Fruit fly (Drosophila melanogaster) whole organism, prepupa: ENCODE data around the gene Gnpnat.
A peak's percentile ranks its signal among the peaks of the same experiment; 100 is the strongest.

Source experiments
- CG10669 ChIP-seq: fragments of 200-800 bp; sonication (Bioruptor generic); optimal IDR thresholded peaks from 3 replicates; lab custom pipeline; 2018; ENCODE audit warnings: missing biosample characterization, mild to moderate bottlenecking, missing genetic modification characterization, moderate library complexity
- CG11294 ChIP-seq: fragments of 200-800 bp; sonication (Bioruptor generic); IDR thresholded peaks from 2 replicates; pipeline ENCODE4 v1.3.6; 2022; ENCODE audit warnings: missing biosample characterization, missing genetic modification characterization
- CG11762 ChIP-seq: fragments of 200-800 bp; sonication (Bioruptor generic); optimal IDR thresholded peaks from 3 replicates; lab custom pipeline; 2016; ENCODE audit warnings: missing biosample characterization, missing genetic modification characterization; ENCODE audit not compliant: insufficient read depth
- CG11902 ChIP-seq: fragments of 200-800 bp; sonication (Bioruptor generic); optimal IDR thresholded peaks from 3 replicates; lab custom pipeline; 2016; ENCODE audit warnings: missing biosample characterization, missing genetic modification characterization
- CG15336 ChIP-seq: fragments of 200-800 bp; sonication (Bioruptor generic); IDR thresholded peaks from 2 replicates; pipeline ENCODE4 v1.3.6; 2022; ENCODE audit warnings: missing biosample characterization, missing genetic modification characterization
- CG1621 ChIP-seq: fragments of 200-800 bp; sonication (Bioruptor generic); optimal IDR thresholded peaks from 3 replicates; lab custom pipeline; 2018; ENCODE audit warnings: missing biosample characterization, mild to moderate bottlenecking, missing genetic modification characterization
- CG16779 ChIP-seq: fragments of 200-800 bp; sonication (Bioruptor generic); optimal IDR thresholded peaks from 3 replicates; lab custom pipeline; 2017; ENCODE audit warnings: missing biosample characterization, mild to moderate bottlenecking, missing genetic modification characterization
- CG3032 ChIP-seq: fragments of 200-800 bp; optimal IDR thresholded peaks from 2 replicates; lab custom pipeline; 2019; ENCODE audit warnings: missing biosample characterization, mild to moderate bottlenecking, missing genetic modification characterization, moderate library complexity
- CG31627 ChIP-seq: fragments of 200-800 bp; sonication (Bioruptor generic); optimal IDR thresholded peaks from 3 replicates; lab custom pipeline; 2016; ENCODE audit warnings: missing biosample characterization, missing genetic modification characterization
- CG3919 ChIP-seq: fragments of 200-800 bp; sonication (Bioruptor generic); optimal IDR thresholded peaks from 3 replicates; lab custom pipeline; 2016; ENCODE audit warnings: missing biosample characterization, missing genetic modification characterization
- CG4318 ChIP-seq: fragments of 200-800 bp; sonication (Bioruptor generic); optimal IDR thresholded peaks from 3 replicates; lab custom pipeline; 2017; ENCODE audit warnings: missing biosample characterization, mild to moderate bottlenecking, missing genetic modification characterization
- CG6163 ChIP-seq: fragments of 200-800 bp; sonication (Bioruptor generic); IDR thresholded peaks from 3 replicates; pipeline ENCODE4 v1.3.6; 2022; ENCODE audit warnings: missing biosample characterization, missing genetic modification characterization
- CG6276 ChIP-seq: fragments of 200-800 bp; sonication (Bioruptor generic); optimal IDR thresholded peaks from 2 replicates; lab custom pipeline; 2017; ENCODE audit warnings: missing biosample characterization, mild to moderate bottlenecking, missing genetic modification characterization
- CG6792 ChIP-seq: fragments of 200-800 bp; sonication (Bioruptor generic); optimal IDR thresholded peaks from 3 replicates; lab custom pipeline; 2016; ENCODE audit warnings: missing biosample characterization, missing genetic modification characterization
- CG6808 ChIP-seq: fragments of 200-800 bp; sonication (Bioruptor generic); optimal IDR thresholded peaks from 3 replicates; lab custom pipeline; 2017; ENCODE audit warnings: missing biosample characterization, missing genetic modification characterization, mild to moderate bottlenecking, moderate library complexity, missing genetic modification reagents
- CG6854 ChIP-seq: fragments of 200-800 bp; sonication (Bioruptor generic); optimal IDR thresholded peaks from 2 replicates; lab custom pipeline; 2017; ENCODE audit warnings: missing biosample characterization, mild to moderate bottlenecking, missing genetic modification characterization
- CG7368 ChIP-seq: fragments of 200-800 bp; sonication (Bioruptor generic); optimal IDR thresholded peaks from 3 replicates; lab custom pipeline; 2016; ENCODE audit warnings: missing biosample characterization, missing genetic modification characterization
- CG8119 ChIP-seq: fragments of 200-800 bp; sonication (Bioruptor generic); IDR thresholded peaks from 3 replicates; pipeline ENCODE4 v1.3.6; 2022; ENCODE audit warnings: missing biosample characterization, missing genetic modification characterization
- CG8319 ChIP-seq: fragments of 200-800 bp; sonication (Bioruptor generic); optimal IDR thresholded peaks from 3 replicates; lab custom pipeline; 2016; ENCODE audit warnings: missing biosample characterization, missing genetic modification characterization
- CG8632 ChIP-seq: fragments of 200-800 bp; sonication (Bioruptor generic); optimal IDR thresholded peaks from 3 replicates; lab custom pipeline; 2016; ENCODE audit warnings: missing biosample characterization, missing genetic modification characterization
- CG9139 ChIP-seq: fragments of 200-800 bp; sonication (Bioruptor generic); optimal IDR thresholded peaks from 3 replicates; lab custom pipeline; 2017; ENCODE audit warnings: missing biosample characterization, mild to moderate bottlenecking, missing genetic modification characterization
- Eip75B ChIP-seq: fragments of 200-800 bp; sonication (Bioruptor generic); optimal IDR thresholded peaks from 3 replicates; lab custom pipeline; 2016; ENCODE audit warnings: missing biosample characterization, missing genetic modification characterization
- Eip78C ChIP-seq: fragments of 200-800 bp; sonication (Bioruptor generic); peaks from one replicate; lab custom pipeline; 2016; ENCODE audit warnings: missing biosample characterization, missing genetic modification characterization
- Eip93F ChIP-seq: fragments of 200-800 bp; sonication (Bioruptor generic); optimal IDR thresholded peaks from 2 replicates; lab custom pipeline; 2016; ENCODE audit warnings: missing biosample characterization, mild to moderate bottlenecking, missing genetic modification characterization
- Gug ChIP-seq: fragments of 200-800 bp; sonication (Bioruptor generic); IDR thresholded peaks from 2 replicates; pipeline ENCODE4 v1.3.6; 2022; ENCODE audit warnings: missing biosample characterization, missing genetic modification characterization
- Hr39 ChIP-seq: fragments of 200-800 bp; sonication (Bioruptor generic); optimal IDR thresholded peaks from 2 replicates; lab custom pipeline; 2016; ENCODE audit warnings: missing biosample characterization, missing genetic modification characterization
- Hr4 ChIP-seq: fragments of 200-800 bp; sonication (Bioruptor generic); optimal IDR thresholded peaks from 3 replicates; lab custom pipeline; 2016; ENCODE audit warnings: missing biosample characterization, missing genetic modification characterization
- Lpt ChIP-seq: fragments of 200-800 bp; sonication (Bioruptor generic); optimal IDR thresholded peaks from 3 replicates; lab custom pipeline; 2016; ENCODE audit warnings: missing biosample characterization, missing genetic modification characterization
- OdsH ChIP-seq: fragments of 200-800 bp; sonication (Bioruptor generic); optimal IDR thresholded peaks from 3 replicates; lab custom pipeline; 2016; ENCODE audit warnings: missing biosample characterization, missing genetic modification characterization
- Sox102F ChIP-seq: fragments of 200-800 bp; sonication (Bioruptor generic); optimal IDR thresholded peaks from 2 replicates; lab custom pipeline; 2016; ENCODE audit warnings: missing biosample characterization, mild to moderate bottlenecking, missing genetic modification characterization
- Sox14 ChIP-seq: fragments of 200-800 bp; sonication (Bioruptor generic); optimal IDR thresholded peaks from 3 replicates; lab custom pipeline; 2016; ENCODE audit warnings: missing biosample characterization, missing genetic modification characterization
- Sox15 ChIP-seq: fragments of 200-800 bp; sonication (Bioruptor generic); optimal IDR thresholded peaks from 3 replicates; lab custom pipeline; 2016; ENCODE audit warnings: missing biosample characterization, missing genetic modification characterization
- achi ChIP-seq: fragments of 200-800 bp; sonication (Bioruptor generic); optimal IDR thresholded peaks from 3 replicates; lab custom pipeline; 2016; ENCODE audit warnings: missing biosample characterization, missing genetic modification characterization
- acj6 ChIP-seq: fragments of 200-800 bp; sonication (Bioruptor generic); optimal IDR thresholded peaks from 3 replicates; lab custom pipeline; 2016; ENCODE audit warnings: missing biosample characterization, missing genetic modification characterization
- cyc ChIP-seq: fragments of 200-800 bp; sonication (Bioruptor generic); optimal IDR thresholded peaks from 3 replicates; lab custom pipeline; 2016; ENCODE audit warnings: missing biosample characterization, missing genetic modification characterization
- dac ChIP-seq: fragments of 200-800 bp; sonication (Bioruptor generic); optimal IDR thresholded peaks from 2 replicates; lab custom pipeline; 2017; ENCODE audit warnings: missing biosample characterization, mild to moderate bottlenecking, missing genetic modification characterization
- dsx ChIP-seq: fragments of 200-800 bp; optimal IDR thresholded peaks from 3 replicates; lab custom pipeline; 2019; ENCODE audit warnings: missing biosample characterization, mild to moderate bottlenecking, missing genetic modification characterization, moderate library complexity; ENCODE audit not compliant: poor library complexity, severe bottlenecking
- eg ChIP-seq: fragments of 200-800 bp; sonication (Bioruptor generic); IDR thresholded peaks from 3 replicates; pipeline ENCODE4 v1.3.6; 2022; ENCODE audit warnings: missing biosample characterization, missing genetic modification characterization
- esn ChIP-seq: fragments of 200-800 bp; sonication (Bioruptor generic); optimal IDR thresholded peaks from 2 replicates; lab custom pipeline; 2016; ENCODE audit warnings: missing biosample characterization, mild to moderate bottlenecking, missing genetic modification characterization, moderate library complexity
- fd59A ChIP-seq: fragments of 200-800 bp; sonication (Bioruptor generic); optimal IDR thresholded peaks from 2 replicates; lab custom pipeline; 2017; ENCODE audit warnings: missing biosample characterization, mild to moderate bottlenecking, missing genetic modification characterization, missing genetic modification reagents
- fd85E ChIP-seq: fragments of 200-800 bp; sonication (Bioruptor generic); optimal IDR thresholded peaks from 3 replicates; lab custom pipeline; 2016; ENCODE audit warnings: missing biosample characterization, missing genetic modification characterization
- lz ChIP-seq: fragments of 200-800 bp; sonication (Bioruptor generic); optimal IDR thresholded peaks from 3 replicates; lab custom pipeline; 2016; ENCODE audit warnings: missing biosample characterization, missing genetic modification characterization
- net ChIP-seq: fragments of 200-800 bp; sonication (Bioruptor generic); optimal IDR thresholded peaks from 3 replicates; lab custom pipeline; 2016; ENCODE audit warnings: missing biosample characterization, missing genetic modification characterization
- pdm3 ChIP-seq: fragments of 200-800 bp; sonication (Bioruptor generic); optimal IDR thresholded peaks from 3 replicates; lab custom pipeline; 2016; ENCODE audit warnings: missing biosample characterization, missing genetic modification characterization
- salr ChIP-seq, 2 experiments: fragments of 200-800 bp; sonication (Bioruptor generic); optimal IDR thresholded peaks; 3 replicates each; lab custom pipeline; 2016 to 2018; ENCODE audit warnings: missing biosample characterization in 2 of 2, missing genetic modification characterization in 2 of 2, mild to moderate bottlenecking in 1 of 2
- spab ChIP-seq: fragments of 200-800 bp; sonication (Bioruptor generic); optimal IDR thresholded peaks from 2 replicates; lab custom pipeline; 2017; ENCODE audit warnings: missing biosample characterization, mild to moderate bottlenecking, missing genetic modification characterization, missing genetic modification reagents
- ss ChIP-seq, 2 experiments: fragments of 200-800 bp; sonication (Bioruptor generic); optimal IDR thresholded peaks; 2 replicates in 1 of 2; 3 replicates in 1 of 2; lab custom pipeline; 2017 to 2018; ENCODE audit warnings: mild to moderate bottlenecking in 2 of 2, missing biosample characterization in 2 of 2, missing genetic modification characterization in 2 of 2, moderate library complexity in 1 of 2
- svp ChIP-seq: fragments of 200-800 bp; sonication (Bioruptor generic); peaks from one replicate; lab custom pipeline; 2016; ENCODE audit warnings: missing biosample characterization, missing genetic modification characterization
- topi ChIP-seq: fragments of 200-800 bp; sonication (Bioruptor generic); optimal IDR thresholded peaks from 3 replicates; lab custom pipeline; 2016; ENCODE audit warnings: missing biosample characterization, missing genetic modification characterization

Gnpnat gene

DNA sequence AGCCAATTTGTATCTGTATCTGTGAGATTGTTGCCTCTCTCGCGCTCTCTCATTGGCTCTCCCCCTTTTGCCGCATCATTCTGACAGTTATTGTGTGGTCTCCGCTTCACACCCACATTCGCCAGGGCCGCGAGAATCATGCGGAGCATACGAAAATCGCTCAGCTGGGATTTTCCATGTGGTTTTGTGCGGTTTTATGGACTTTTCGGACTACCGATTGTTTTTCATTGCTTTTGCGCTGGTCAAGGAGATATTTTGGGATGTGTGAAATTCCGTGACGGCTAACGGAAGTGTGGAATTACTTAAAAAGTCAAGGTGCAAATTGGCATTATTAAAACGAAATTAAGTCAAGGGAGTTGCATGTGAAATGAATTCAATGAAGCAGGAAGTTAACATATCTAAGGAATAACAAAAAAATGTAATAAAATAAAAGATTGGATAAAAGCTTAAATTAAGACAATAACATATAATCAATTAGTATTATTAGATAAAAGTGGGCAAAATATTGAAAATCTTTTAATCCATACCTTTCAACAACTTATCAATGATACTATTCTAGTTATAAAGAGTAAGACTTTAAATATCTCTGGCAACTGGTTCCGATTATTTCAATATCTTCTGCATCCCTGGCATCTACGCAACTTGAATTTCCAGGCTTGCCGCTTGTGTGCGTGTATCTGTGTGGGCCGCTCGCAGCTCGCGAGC is 34.2 kb downstream of the Gnpnat start (continued):
- TF ChIP-seq topi (GFP tag; lab: Kevin White, UChicago) (peak; percentile 52), spab (GFP tag; lab: Kevin White, UChicago) (peak; percentile 51)

- TF ChIP-seq CG11902 (GFP tag; lab: Kevin White, UChicago) (no peak), CG11762 (GFP tag; lab: Kevin White, UChicago) (no peak), Eip78C (GFP tag; lab: Kevin White, UChicago) (no peak), pdm3 (GFP tag; lab: Kevin White, UChicago) (no peak), CG15336 (GFP tag; lab: Robert Waterston, UW) (peak; percentile 63), CG8319 (GFP tag; lab: Kevin White, UChicago) (no peak), esn (GFP tag; lab: Kevin White, UChicago) (no peak), CG11294 (peak; percentile 38; the same call in 1 of the 2 replicates), CG16779 (tag; lab: Kevin White, UChicago) (no peak), Eip75B (GFP tag; lab: Kevin White, UChicago) (no peak), CG31627 (GFP tag; lab: Kevin White, UChicago) (no peak), ss (GFP tag; optimal IDR thresholded peaks at IDR 0.05; lab: Kevin White, UChicago) (peak; percentile 53 to 76), CG7368 (peak; percentile 27), CG3919 (GFP tag; lab: Kevin White, UChicago) (peak; percentile 6), lz (GFP tag; lab: Kevin White, UChicago) (no peak), Sox102F (GFP tag; lab: Kevin White, UChicago) (no peak), dac (GFP tag; lab: Kevin White, UChicago) (no peak), eg (GFP tag; lab: Robert Waterston, UW) (peak; percentile 53; the same call in 1 of the 3 replicates), cyc (no peak), CG8632 (GFP tag; lab: Kevin White, UChicago) (no peak), CG4318 (GFP tag; lab: Kevin White, UChicago) (no peak), Hr4 (GFP tag; lab: Kevin White, UChicago) (no peak), Eip93F (GFP tag; lab: Kevin White, UChicago) (no peak), CG6792 (GFP tag; lab: Kevin White, UChicago) (no peak), Sox14 (peak; percentile 29), fd85E (no peak), CG10669 (GFP tag; lab: Kevin White, UChicago) (no peak), CG6276 (GFP tag; lab: Kevin White, UChicago) (peak; percentile 49), CG1621 (tag; lab: Kevin White, UChicago) (peak; percentile 24), Sox15 (no peak), dsx (peak; percentile 13), CG6163 (GFP tag; lab: Robert Waterston, UW) (peak; percentile 77), salr (GFP tag; optimal IDR thresholded peaks at IDR 0.05; lab: Kevin White, UChicago) (no peak), CG6808 (GFP tag; lab: Kevin White, UChicago) (peak; percentile 30), CG8119 (GFP tag; lab: Robert Waterston, UW) (peak; percentile 65), Hr39 (GFP tag; lab: Kevin White, UChicago) (no peak), net (no peak), achi (GFP tag; lab: Kevin White, UChicago) (no peak), Lpt (GFP tag; lab: Kevin White, UChicago) (peak; percentile 56), CG3032 (peak; percentile 28), CG6854 (GFP tag; lab: Kevin White, UChicago) (peak; percentile 70), topi (GFP tag; lab: Kevin White, UChicago) (no peak), acj6 (GFP tag; lab: Kevin White, UChicago) (no peak), CG9139 (GFP tag; lab: Kevin White, UChicago) (peak; percentile 61), fd59A (GFP tag; lab: Kevin White, UChicago) (no peak), OdsH (GFP tag; lab: Kevin White, UChicago) (no peak), svp (GFP tag; lab: Kevin White, UChicago) (peak; percentile 68), Gug (GFP tag; lab: Robert Waterston, UW) (peak; percentile 51)
Observed at dm6 chr3R:29772795-29773331, 34.8 kb downstream of the Gnpnat start.
